Fruit fly (Drosophila melanogaster) whole organism, embryonic: ENCODE measurements around the gene CG7231.
A peak's percentile ranks its signal among the peaks of the same experiment; 100 is the strongest.

Experiments used
- BtbVII ChIP-seq: fragments of 200-800 bp; sonication (Bioruptor generic); optimal IDR thresholded peaks from 3 replicates; lab custom pipeline; 2017; ENCODE audit warnings: missing biosample characterization, mild to moderate bottlenecking, missing genetic modification characterization
- CG10979 ChIP-seq: fragments of 200-800 bp; sonication (Bioruptor generic); optimal IDR thresholded peaks from 2 replicates; lab custom pipeline; 2018; ENCODE audit warnings: missing biosample characterization, mild to moderate bottlenecking, missing genetic modification characterization, moderate library complexity
- CG11504 ChIP-seq: fragments of 200-800 bp; sonication (Bioruptor generic); optimal IDR thresholded peaks from 3 replicates; lab custom pipeline; 2019; ENCODE audit warnings: missing biosample characterization, mild to moderate bottlenecking, missing genetic modification characterization, moderate library complexity
- CG1792 ChIP-seq: fragments of 200-800 bp; sonication (Bioruptor generic); optimal IDR thresholded peaks from 2 replicates; lab custom pipeline; 2016; ENCODE audit warnings: missing biosample characterization, missing genetic modification characterization
- CG30403 ChIP-seq: fragments of 200-800 bp; sonication (Bioruptor generic); optimal IDR thresholded peaks from 3 replicates; lab custom pipeline; 2016; ENCODE audit warnings: missing biosample characterization, missing genetic modification characterization
- CG6254 ChIP-seq: fragments of 200-800 bp; sonication (Bioruptor generic); optimal IDR thresholded peaks from 3 replicates; lab custom pipeline; 2017; ENCODE audit warnings: mild to moderate bottlenecking, missing biosample characterization, missing genetic modification reagents, missing genetic modification characterization
- CG8924 ChIP-seq: fragments of 200-800 bp; optimal IDR thresholded peaks from 3 replicates; lab custom pipeline; 2019; ENCODE audit warnings: missing biosample characterization, mild to moderate bottlenecking, missing genetic modification characterization, moderate library complexity
- D19A ChIP-seq: fragments of 200-800 bp; optimal IDR thresholded peaks from 3 replicates; lab custom pipeline; 2019; ENCODE audit warnings: missing biosample characterization, mild to moderate bottlenecking, missing genetic modification characterization, moderate library complexity
- Deaf1 ChIP-seq: fragments of 200-800 bp; optimal IDR thresholded peaks from 3 replicates; lab custom pipeline; 2019; ENCODE audit warnings: missing biosample characterization, mild to moderate bottlenecking, missing genetic modification characterization, moderate library complexity
- az2 ChIP-seq: fragments of 200-800 bp; sonication (Bioruptor generic); optimal IDR thresholded peaks from 3 replicates; lab custom pipeline; 2016; ENCODE audit warnings: missing biosample characterization, missing genetic modification characterization
- fd3F ChIP-seq: fragments of 200-800 bp; sonication (Bioruptor generic); optimal IDR thresholded peaks from 2 replicates; lab custom pipeline; 2018; ENCODE audit warnings: missing biosample characterization, mild to moderate bottlenecking, missing genetic modification characterization, moderate library complexity
- knrl ChIP-seq: fragments of 200-800 bp; sonication (Bioruptor generic); IDR thresholded peaks from 3 replicates; pipeline ENCODE4 v1.3.6; 2022; ENCODE audit warnings: missing biosample characterization, missing genetic modification characterization; ENCODE audit not compliant: partially characterized antibody
- slou ChIP-seq: fragments of 200-800 bp; sonication (Bioruptor generic); optimal IDR thresholded peaks from 3 replicates; lab custom pipeline; 2016; ENCODE audit warnings: missing biosample characterization, missing genetic modification characterization
- sna ChIP-seq: fragments of 200-800 bp; sonication (Bioruptor generic); IDR thresholded peaks from 2 replicates; pipeline ENCODE4 v1.3.6; 2022; ENCODE audit warnings: missing biosample characterization, missing genetic modification characterization; ENCODE audit not compliant: partially characterized antibody

Gene CG7231

DNA sequence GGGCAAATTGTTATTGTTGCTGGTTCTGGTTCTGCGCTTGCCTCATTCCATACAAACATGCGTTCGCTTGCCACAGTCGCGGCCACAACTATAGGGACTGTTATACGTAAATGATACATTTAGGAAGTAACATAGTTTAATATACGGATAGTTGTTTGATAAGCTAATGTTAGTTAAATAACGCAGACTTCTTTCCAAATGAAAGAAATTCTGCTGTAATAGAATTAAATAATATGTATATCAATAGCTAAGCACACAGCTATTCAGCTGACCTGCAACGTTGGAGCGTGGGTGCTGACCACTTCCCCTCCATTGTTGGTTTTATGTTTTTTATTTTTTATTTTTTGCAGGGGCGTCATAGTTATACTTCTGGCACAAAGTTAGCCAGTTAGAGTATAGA is 51.0 kb downstream of the CG7231 start (continued):
- TF ChIP-seq D19A (tag; lab: Kevin White, UChicago) (peak; percentile 61), fd3F (GFP tag; lab: Kevin White, UChicago) (peak; percentile 35), BtbVII (GFP tag; lab: Kevin White, UChicago) (peak; percentile 27), Deaf1 (tag; lab: Kevin White, UChicago) (no peak), CG11504 (tag; lab: Kevin White, UChicago) (peak; percentile 79), CG30403 (GFP tag; lab: Kevin White, UChicago) (peak; percentile 53), CG8924 (tag; lab: Kevin White, UChicago) (peak; percentile 66), sna (GFP tag; lab: Robert Waterston, UW) (no peak), az2 (GFP tag; lab: Kevin White, UChicago) (peak; percentile 51), knrl (GFP tag; lab: Robert Waterston, UW) (no peak), CG6254 (GFP tag; lab: Kevin White, UChicago) (peak; percentile 45), CG10979 (tag; lab: Kevin White, UChicago) (peak; percentile 52), CG1792 (no peak), slou (no peak)
